Worm (Caenorhabditis elegans) whole organism, L4/young adult: ENCODE data around the gene cky-1.

Experiments used
- W03F9.2 ChIP-seq: fragments of 150-350 bp; optimal IDR thresholded peaks from 2 replicates; lab custom pipeline; 2014; ENCODE audit warnings: missing biosample characterization, missing genetic modification characterization
- dao-5 ChIP-seq: sonication (generic microtip); optimal IDR thresholded peaks from 2 replicates; lab custom pipeline; 2016; ENCODE audit warnings: missing genotype, missing genetic modification characterization, moderate library complexity, missing compliant biosample characterization
- him-1 ChIP-seq: sonication (generic microtip); optimal IDR thresholded peaks from 2 replicates; lab custom pipeline; 2016; ENCODE audit warnings: missing genotype, missing genetic modification reagents, missing genetic modification characterization, missing compliant biosample characterization

DNA sequence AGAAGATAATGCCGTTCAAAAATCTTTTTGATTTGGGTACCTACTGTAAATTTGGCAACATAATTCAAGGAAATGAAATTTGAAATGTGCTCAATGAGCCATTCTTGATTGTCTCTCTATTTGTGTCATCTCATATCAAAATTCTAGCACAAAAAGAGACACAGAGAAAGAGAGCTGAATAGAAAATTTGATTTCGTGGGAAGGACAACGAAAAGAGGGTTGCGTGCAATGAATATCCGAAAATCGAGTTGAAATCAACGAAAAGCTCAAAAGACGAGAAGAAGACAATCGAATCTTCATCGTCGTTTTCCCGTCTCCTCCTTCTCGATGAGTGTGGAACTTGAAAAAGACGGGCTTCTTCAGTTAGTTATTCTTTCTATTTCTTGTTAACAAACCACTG is 11.4 kb downstream of the cky-1 start, which contains the start of gene C15C8.5:
- no peak for TF ChIP-seq W03F9.2 (tag; lab: Kevin White, UChicago)
- no peak for TF ChIP-seq dao-5 (tag; lab: Kevin White, UChicago)
- TF ChIP-seq him-1, result no peak
